Fruit fly (Drosophila melanogaster): ENCODE data around the gene elav.

Gene elav

dm6 chrX:521683-522082 lies 1.3 kb downstream of the elav start (continued):
- peak; percentile 29; the same call in 1 of the 2 replicates for TF ChIP-seq Bgb (GFP tag; IDR thresholded peaks at IDR 0.05; ENCODE audit: partially characterized antibody)
- peak; percentile 7 for TF ChIP-seq CG12071 (GFP tag; optimal IDR thresholded peaks at IDR 0.05)
- peak; percentile 47; the same call in 1 of the 2 replicates for TF ChIP-seq unc-4 (GFP tag; IDR thresholded peaks at IDR 0.05; ENCODE audit: partially characterized antibody)
- TF ChIP-seq insv (GFP tag; optimal IDR thresholded peaks at IDR 0.05), result no peak
- no peak for TF ChIP-seq CG8290 (GFP tag; optimal IDR thresholded peaks at IDR 0.05)
- TF ChIP-seq CG8290 (tag; optimal IDR thresholded peaks at IDR 0.05), result peak in 1 of 2 experiments; percentile 14
- peak; percentile 52 for TF ChIP-seq CG15479 (GFP tag; optimal IDR thresholded peaks at IDR 0.05)
- peak; percentile 55; the same call in 2 of the 3 replicates for TF ChIP-seq HLH4C (GFP tag; IDR thresholded peaks at IDR 0.05; ENCODE audit: partially characterized antibody)
- no peak for TF ChIP-seq CG8765 (GFP tag; IDR thresholded peaks at IDR 0.05)
- TF ChIP-seq Max (GFP tag; optimal IDR thresholded peaks at IDR 0.05), result no peak
- TF ChIP-seq Dll (GFP tag; IDR thresholded peaks at IDR 0.05; ENCODE audit: partially characterized antibody), result peak; percentile 37; the same call in 1 of the 4 replicates
- no peak for TF ChIP-seq Meics (GFP tag; optimal IDR thresholded peaks at IDR 0.05)
- TF ChIP-seq CG14441 (GFP tag; IDR thresholded peaks at IDR 0.05), result 0 out of 2 replicates have a peak, but pooled peaks have one; percentile 8
- no peak for TF ChIP-seq cad (GFP tag; optimal IDR thresholded peaks at IDR 0.05)
- no peak for TF ChIP-seq Mad (GFP tag; optimal IDR thresholded peaks at IDR 0.05)
- TF ChIP-seq CG17912 (GFP tag; optimal IDR thresholded peaks at IDR 0.05), result peak; percentile 35
- no peak for TF ChIP-seq Ptx1 (GFP tag; IDR thresholded peaks at IDR 0.05)
- TF ChIP-seq D (optimal IDR thresholded peaks at IDR 0.05), result no peak
- TF ChIP-seq D (GFP tag; optimal IDR thresholded peaks at IDR 0.05), result no peak
- peak; percentile 12 for TF ChIP-seq cg (GFP tag; optimal IDR thresholded peaks at IDR 0.05)
- peak; percentile 14 for TF ChIP-seq stwl (tag; optimal IDR thresholded peaks at IDR 0.05)
- TF ChIP-seq CG15514 (GFP tag; optimal IDR thresholded peaks at IDR 0.05), result peak; percentile 51
- no peak for TF ChIP-seq tio (GFP tag; optimal IDR thresholded peaks at IDR 0.05)
- TF ChIP-seq CG10209 (GFP tag; optimal IDR thresholded peaks at IDR 0.05), result no peak
- no peak for TF ChIP-seq ERR (GFP tag; optimal IDR thresholded peaks at IDR 0.05)
- no peak for TF ChIP-seq Elba2 (GFP tag; optimal IDR thresholded peaks at IDR 0.05)
- TF ChIP-seq Optix (GFP tag; IDR thresholded peaks at IDR 0.05), result no peak
- TF ChIP-seq psq (GFP tag; optimal IDR thresholded peaks at IDR 0.05), result no peak
- TF ChIP-seq CG2875 (GFP tag; optimal IDR thresholded peaks at IDR 0.05), result no peak
- TF ChIP-seq kay (GFP tag; optimal IDR thresholded peaks at IDR 0.05), result no peak
- peak; percentile 43 for TF ChIP-seq CG13287 (GFP tag; IDR thresholded peaks at IDR 0.05; ENCODE audit: partially characterized antibody)
- TF ChIP-seq Neu2 (GFP tag; optimal IDR thresholded peaks at IDR 0.05; ENCODE audit: borderline replicate concordance), result no peak
- TF ChIP-seq CG10543 (GFP tag; optimal IDR thresholded peaks at IDR 0.05), result peak; percentile 11
- no peak for TF ChIP-seq CG1024 (GFP tag; IDR thresholded peaks at IDR 0.05)
- no peak for TF ChIP-seq CG9609 (GFP tag; optimal IDR thresholded peaks at IDR 0.05)
- TF ChIP-seq Trl (optimal IDR thresholded peaks at IDR 0.05), result no peak
- TF ChIP-seq Trl (GFP tag; optimal IDR thresholded peaks at IDR 0.05), result no peak
- no peak for TF ChIP-seq CG7357 (GFP tag; IDR thresholded peaks at IDR 0.05)
- no peak for TF ChIP-seq trem (tag; optimal IDR thresholded peaks at IDR 0.05)
- peak; percentile 14 for TF ChIP-seq CG5180 (GFP tag; optimal IDR thresholded peaks at IDR 0.05)
- 0 out of 3 replicates have a peak, but pooled peaks have one; percentile 23 for TF ChIP-seq CG6791 (GFP tag; IDR thresholded peaks at IDR 0.05; ENCODE audit: partially characterized antibody)

All from whole organism, embryonic.